Worm (Caenorhabditis elegans) whole organism, mixed stage, embryonic: ENCODE data around the gene F42A10.7.

Source experiments
- M03D4.4 ChIP-seq: sonication (generic microtip); optimal IDR thresholded peaks from 2 replicates; lab custom pipeline; 2017; ENCODE audit warnings: mild to moderate bottlenecking, missing genetic modification characterization, missing compliant biosample characterization
- bed-3 ChIP-seq: fragments of 200-800 bp; sonication (Bioruptor generic); optimal IDR thresholded peaks from 3 replicates; lab custom pipeline; 2018; ENCODE audit warnings: mild to moderate bottlenecking, missing genetic modification characterization, moderate library complexity, missing compliant biosample characterization
- ceh-39 ChIP-seq: fragments of 150-350 bp; optimal IDR thresholded peaks from 2 replicates; lab custom pipeline; 2014; ENCODE audit warnings: missing biosample characterization, missing genetic modification characterization
- ceh-43 ChIP-seq: fragments of 200-800 bp; sonication (Bioruptor generic); optimal IDR thresholded peaks from 2 replicates; lab custom pipeline; 2018; ENCODE audit warnings: mild to moderate bottlenecking, missing genetic modification characterization, moderate library complexity, missing compliant biosample characterization
- ceh-83 ChIP-seq: fragments of 200-800 bp; sonication (Bioruptor generic); optimal IDR thresholded peaks from 2 replicates; lab custom pipeline; 2018; ENCODE audit warnings: mild to moderate bottlenecking, missing genetic modification characterization, missing compliant biosample characterization
- ces-1 ChIP-seq: fragments of 150-350 bp; optimal IDR thresholded peaks from 2 replicates; lab custom pipeline; 2014; ENCODE audit warnings: missing biosample characterization, missing genetic modification reagents, missing genetic modification characterization
- drap-1 ChIP-seq: fragments of 200-800 bp; sonication (Bioruptor generic); optimal IDR thresholded peaks from 3 replicates; lab custom pipeline; 2018; ENCODE audit warnings: mild to moderate bottlenecking, missing genetic modification characterization, missing compliant biosample characterization
- elt-1 ChIP-seq: sonication (generic microtip); optimal IDR thresholded peaks from 2 replicates; lab custom pipeline; 2017; ENCODE audit warnings: missing genetic modification characterization, mild to moderate bottlenecking, missing compliant biosample characterization, antibody characterized with exemption, moderate library complexity, borderline replicate concordance; ENCODE audit not compliant: insufficient read depth
- elt-3 ChIP-seq: fragments of 150-350 bp; optimal IDR thresholded peaks from 2 replicates; lab custom pipeline; 2014; ENCODE audit warnings: missing biosample characterization, missing genetic modification characterization
- flh-1 ChIP-seq: fragments of 200-800 bp; sonication (Bioruptor generic); optimal IDR thresholded peaks from 2 replicates; lab custom pipeline; 2018; ENCODE audit warnings: mild to moderate bottlenecking, missing genetic modification characterization, moderate library complexity, missing compliant biosample characterization
- hlh-1 ChIP-seq: fragments of 150-350 bp; optimal IDR thresholded peaks from 2 replicates; lab custom pipeline; 2014; ENCODE audit warnings: missing biosample characterization, missing genetic modification reagents, missing genetic modification characterization
- lin-13 ChIP-seq: fragments of 150-350 bp; optimal IDR thresholded peaks from 2 replicates; lab custom pipeline; 2014; ENCODE audit warnings: missing biosample characterization, missing genetic modification characterization
- lin-32 ChIP-seq: fragments of 200-800 bp; sonication (Bioruptor generic); optimal IDR thresholded peaks from 2 replicates; lab custom pipeline; 2018; ENCODE audit warnings: mild to moderate bottlenecking, missing genetic modification characterization, missing compliant biosample characterization
- mep-1 ChIP-seq: fragments of 150-350 bp; optimal IDR thresholded peaks from 2 replicates; lab custom pipeline; 2017; ENCODE audit warnings: missing biosample characterization, missing genetic modification reagents, missing genetic modification characterization, inconsistent platforms
- mls-2 ChIP-seq: sonication (generic microtip); optimal IDR thresholded peaks from 2 replicates; lab custom pipeline; 2016; ENCODE audit warnings: mild to moderate bottlenecking, missing genetic modification characterization, moderate library complexity, missing compliant biosample characterization
- nhr-12 ChIP-seq: fragments of 150-350 bp; optimal IDR thresholded peaks from 2 replicates; lab custom pipeline; 2014; ENCODE audit warnings: missing biosample characterization, missing genetic modification characterization
- nhr-2 ChIP-seq: fragments of 150-350 bp; optimal IDR thresholded peaks from 2 replicates; lab custom pipeline; 2014; ENCODE audit warnings: missing biosample characterization, missing genetic modification characterization
- nhr-237 ChIP-seq: fragments of 150-350 bp; optimal IDR thresholded peaks from 2 replicates; lab custom pipeline; 2014; ENCODE audit warnings: missing biosample characterization, missing genetic modification characterization
- nhr-28 ChIP-seq: fragments of 150-350 bp; optimal IDR thresholded peaks from 2 replicates; lab custom pipeline; 2014; ENCODE audit warnings: missing biosample characterization, missing genetic modification characterization
- nhr-76 ChIP-seq: sonication (generic microtip); optimal IDR thresholded peaks from 2 replicates; lab custom pipeline; 2017; ENCODE audit warnings: missing biosample characterization, missing genetic modification characterization
- pha-4 ChIP-seq: fragments of 150-350 bp; optimal IDR thresholded peaks from 2 replicates; lab custom pipeline; 2018; ENCODE audit warnings: missing biosample characterization, missing genetic modification reagents, missing genetic modification characterization
- sem-2 ChIP-seq: fragments of 200-800 bp; sonication (Bioruptor generic); optimal IDR thresholded peaks from 2 replicates; lab custom pipeline; 2018; ENCODE audit warnings: mild to moderate bottlenecking, missing genetic modification characterization, missing compliant biosample characterization
- sptf-1 ChIP-seq: sonication (generic microtip); optimal IDR thresholded peaks from 2 replicates; lab custom pipeline; 2017; ENCODE audit warnings: mild to moderate bottlenecking, missing genetic modification characterization, moderate library complexity, missing compliant biosample characterization
- unc-120 ChIP-seq: sonication (generic microtip); optimal IDR thresholded peaks from 2 replicates; lab custom pipeline; 2017; ENCODE audit warnings: missing genetic modification characterization, missing compliant biosample characterization; ENCODE audit not compliant: poor library complexity, severe bottlenecking
- unc-62 ChIP-seq: fragments of 150-350 bp; optimal IDR thresholded peaks from 2 replicates; lab custom pipeline; 2014; ENCODE audit warnings: missing biosample characterization, missing genetic modification reagents, missing genetic modification characterization
- zip-8 ChIP-seq: fragments of 150-350 bp; optimal IDR thresholded peaks from 2 replicates; lab custom pipeline; 2014; ENCODE audit warnings: missing biosample characterization, missing genetic modification characterization
- ztf-11 ChIP-seq: fragments of 150-350 bp; optimal IDR thresholded peaks from 2 replicates; lab custom pipeline; 2014; ENCODE audit warnings: missing biosample characterization, missing genetic modification characterization

Gene F42A10.7

ce11 chrIII:6178586-6178985 is at the start of gene F42A10.7:
Gene F42A10.7 (minus strand): TSS chrIII:6178686.
- no peak for TF ChIP-seq sem-2 (GFP tag; lab: Kevin White, UChicago)
- TF ChIP-seq zip-8: no peak
- no peak for TF ChIP-seq nhr-76 (tag; lab: Kevin White, UChicago)
- TF ChIP-seq bed-3 (GFP tag; lab: Kevin White, UChicago): no peak
- TF ChIP-seq unc-120 (tag; lab: Kevin White, UChicago): no peak
- no peak for TF ChIP-seq nhr-12
- TF ChIP-seq lin-13 (tag; lab: Kevin White, UChicago): no peak
- TF ChIP-seq unc-62 (GFP tag; lab: Kevin White, UChicago): no peak
- TF ChIP-seq, all 35 proteins: peak for 0

ce11 chrIII:6221403-6221802 is 42.9 kb upstream of the F42A10.7 start:
- no peak for TF ChIP-seq mep-1 (tag; lab: Kevin White, UChicago)

- no peak for TF ChIP-seq ceh-43 (GFP tag; lab: Kevin White, UChicago)
- no peak for TF ChIP-seq nhr-76 (tag; lab: Kevin White, UChicago)
- TF ChIP-seq drap-1 (GFP tag; lab: Kevin White, UChicago): no peak
- TF ChIP-seq bed-3 (GFP tag; lab: Kevin White, UChicago): no peak
- TF ChIP-seq ceh-39 (tag; lab: Kevin White, UChicago): no peak
- TF ChIP-seq mep-1 (tag; lab: Kevin White, UChicago): no peak
- no peak for TF ChIP-seq nhr-2 (tag; lab: Kevin White, UChicago)
Observed at ce11 chrIII:6216833-6217466, 38.5 kb upstream of the F42A10.7 start, which contains the start of gene hot-4. Gene hot-4 (plus strand): TSS chrIII:6217416.

ce11 chrIII:6215943-6216342 is 37.5 kb upstream of the F42A10.7 start:
- TF ChIP-seq flh-1 (GFP tag; lab: Kevin White, UChicago) (no peak), mep-1 (tag; lab: Kevin White, UChicago) (no peak), unc-120 (tag; lab: Kevin White, UChicago) (no peak), mls-2 (tag; lab: Kevin White, UChicago) (no peak), sptf-1 (tag; lab: Kevin White, UChicago) (no peak), hlh-1 (no peak), ztf-11 (tag; lab: Kevin White, UChicago) (no peak)

ce11 chrIII:6215476-6215875 is 37.0 kb upstream of the F42A10.7 start, which contains the start of gene C23G10.11:
Gene C23G10.11 (minus strand): TSS chrIII:6215576.
- no peak for TF ChIP-seq nhr-237
- no peak for TF ChIP-seq unc-120 (tag; lab: Kevin White, UChicago)
- no peak for TF ChIP-seq ces-1 (GFP tag; lab: Kevin White, UChicago)
- TF ChIP-seq ceh-43 (GFP tag; lab: Kevin White, UChicago): no peak
- no peak for TF ChIP-seq nhr-76 (tag; lab: Kevin White, UChicago)
- no peak for TF ChIP-seq elt-3 (tag; lab: Kevin White, UChicago)
- no peak for TF ChIP-seq M03D4.4 (tag; lab: Kevin White, UChicago)
- TF ChIP-seq pha-4 (tag; lab: Kevin White, UChicago): no peak
- TF ChIP-seq hlh-1: no peak

ce11 chrIII:6213915-6214314 is 35.4 kb upstream of the F42A10.7 start, which contains the start of gene C23G10.10:
Gene C23G10.10 (minus strand): TSS chrIII:6214015.
- TF ChIP-seq ceh-39 (tag; lab: Kevin White, UChicago): no peak
- no peak for TF ChIP-seq hlh-1
- no peak for TF ChIP-seq drap-1 (GFP tag; lab: Kevin White, UChicago)
- no peak for TF ChIP-seq lin-32 (GFP tag; lab: Kevin White, UChicago)
- TF ChIP-seq sptf-1 (tag; lab: Kevin White, UChicago): no peak
- TF ChIP-seq nhr-2 (tag; lab: Kevin White, UChicago): no peak
- no peak for TF ChIP-seq nhr-28 (tag; lab: Kevin White, UChicago)
- no peak for TF ChIP-seq ceh-83 (GFP tag; lab: Kevin White, UChicago)
- TF ChIP-seq ztf-11 (tag; lab: Kevin White, UChicago): no peak
- no peak for TF ChIP-seq elt-1
- no peak for TF ChIP-seq mep-1 (tag; lab: Kevin White, UChicago)
